Fruit fly (Drosophila melanogaster): ENCODE results near the gene CkIIalpha-i3.

The CkIIalpha-i3 gene

dm6 chr3L:760201-760600, 49.8 kb upstream of the CkIIalpha-i3 start (continued):
- TF ChIP-seq dsx (GFP tag; optimal IDR thresholded peaks at IDR 0.05; ENCODE audit: poor library complexity, severe bottlenecking) (peak; percentile 59), Met (GFP tag; optimal IDR thresholded peaks at IDR 0.05) (peak; percentile 96), CG16779 (tag; optimal IDR thresholded peaks at IDR 0.05) (peak; percentile 62), CG6163 (GFP tag; IDR thresholded peaks at IDR 0.05) (peak; percentile 91), svp (GFP tag) (peak; percentile 97), CG9139 (GFP tag; optimal IDR thresholded peaks at IDR 0.05) (peak; percentile 29), CG1621 (tag; optimal IDR thresholded peaks at IDR 0.05) (peak; percentile 79), Lpt (GFP tag; optimal IDR thresholded peaks at IDR 0.05) (no peak), CG8319 (GFP tag; optimal IDR thresholded peaks at IDR 0.05) (peak; percentile 70), cyc (GFP tag; optimal IDR thresholded peaks at IDR 0.05) (peak; percentile 90), Eip75B (GFP tag; optimal IDR thresholded peaks at IDR 0.05) (peak; percentile 90), Hr39 (GFP tag; optimal IDR thresholded peaks at IDR 0.05) (peak; percentile 88), CG15336 (GFP tag; IDR thresholded peaks at IDR 0.05) (peak; percentile 34; the same call in 1 of the 2 replicates), Hr4 (GFP tag; optimal IDR thresholded peaks at IDR 0.05) (peak; percentile 26), CG11902 (GFP tag; optimal IDR thresholded peaks at IDR 0.05) (peak; percentile 64), net (GFP tag; optimal IDR thresholded peaks at IDR 0.05) (peak; percentile 26), Sox14 (GFP tag; optimal IDR thresholded peaks at IDR 0.05) (peak; percentile 85), Eip93F (GFP tag; optimal IDR thresholded peaks at IDR 0.05) (peak; percentile 86), CG3032 (tag; optimal IDR thresholded peaks at IDR 0.05) (peak; percentile 68)

- peak; percentile 17 for TF ChIP-seq CG8632 (GFP tag; optimal IDR thresholded peaks at IDR 0.05)
- peak; percentile 32 for TF ChIP-seq CG3919 (GFP tag; optimal IDR thresholded peaks at IDR 0.05)
- TF ChIP-seq svp (GFP tag) = peak; percentile 83
- TF ChIP-seq cyc (GFP tag; optimal IDR thresholded peaks at IDR 0.05) = peak; percentile 54
- no peak for TF ChIP-seq CG11762 (GFP tag; optimal IDR thresholded peaks at IDR 0.05; ENCODE audit: insufficient read depth)
- peak; percentile 41 for TF ChIP-seq CG31627 (GFP tag; optimal IDR thresholded peaks at IDR 0.05)
- TF ChIP-seq achi (GFP tag; optimal IDR thresholded peaks at IDR 0.05) = peak; percentile 27
- TF ChIP-seq CG6163 (GFP tag; IDR thresholded peaks at IDR 0.05) = peak; percentile 28; the same call in 1 of the 3 replicates
- TF ChIP-seq Ets21C (GFP tag; optimal IDR thresholded peaks at IDR 0.05) = peak; percentile 37
- peak; percentile 39 for TF ChIP-seq OdsH (GFP tag; optimal IDR thresholded peaks at IDR 0.05)
- TF ChIP-seq CG11902 (GFP tag; optimal IDR thresholded peaks at IDR 0.05) = peak; percentile 23
- TF ChIP-seq CG4318 (GFP tag; optimal IDR thresholded peaks at IDR 0.05) = no peak
- TF ChIP-seq CG8319 (GFP tag; optimal IDR thresholded peaks at IDR 0.05) = no peak
- TF ChIP-seq ss (GFP tag; optimal IDR thresholded peaks at IDR 0.05) = no peak
- peak; percentile 40 for TF ChIP-seq Eip75B (GFP tag; optimal IDR thresholded peaks at IDR 0.05)
- TF ChIP-seq vri (GFP tag; optimal IDR thresholded peaks at IDR 0.05) = peak; percentile 55
- TF ChIP-seq CG15336 (GFP tag; IDR thresholded peaks at IDR 0.05) = peak; percentile 41
- no peak for TF ChIP-seq dsx (GFP tag; optimal IDR thresholded peaks at IDR 0.05; ENCODE audit: poor library complexity, severe bottlenecking)
- peak; percentile 63 for TF ChIP-seq lz (GFP tag; optimal IDR thresholded peaks at IDR 0.05)
- TF ChIP-seq Gug (GFP tag; IDR thresholded peaks at IDR 0.05) = no peak
- TF ChIP-seq Hr39 (GFP tag; optimal IDR thresholded peaks at IDR 0.05) = peak; percentile 65
- TF ChIP-seq Smox (GFP tag; optimal IDR thresholded peaks at IDR 0.05) = peak; percentile 58
- TF ChIP-seq acj6 (GFP tag; optimal IDR thresholded peaks at IDR 0.05) = peak; percentile 20
- TF ChIP-seq fkh (GFP tag; optimal IDR thresholded peaks at IDR 0.05) = no peak
- peak; percentile 27 for TF ChIP-seq CG34406 (GFP tag; optimal IDR thresholded peaks at IDR 0.05)
- TF ChIP-seq CG11294 (GFP tag; IDR thresholded peaks at IDR 0.05) = no peak
- no peak for TF ChIP-seq CG10669 (GFP tag; optimal IDR thresholded peaks at IDR 0.05)
- peak; percentile 77 for TF ChIP-seq Met (GFP tag; optimal IDR thresholded peaks at IDR 0.05)
- peak; percentile 2 for TF ChIP-seq pdm3 (GFP tag; optimal IDR thresholded peaks at IDR 0.05)
- peak; percentile 72 for TF ChIP-seq Sox102F (GFP tag; optimal IDR thresholded peaks at IDR 0.05)
- peak; percentile 62 for TF ChIP-seq topi (GFP tag; optimal IDR thresholded peaks at IDR 0.05)
- TF ChIP-seq Hr4 (GFP tag; optimal IDR thresholded peaks at IDR 0.05) = peak; percentile 19
- TF ChIP-seq CG32006 (GFP tag; optimal IDR thresholded peaks at IDR 0.05) = peak; percentile 19
- no peak for TF ChIP-seq salr (GFP tag; optimal IDR thresholded peaks at IDR 0.05)
- TF ChIP-seq Blimp-1 (GFP tag; optimal IDR thresholded peaks at IDR 0.05) = no peak
- peak; percentile 38 for TF ChIP-seq CG6792 (GFP tag; optimal IDR thresholded peaks at IDR 0.05)
- peak; percentile 60 for TF ChIP-seq Eip78C (GFP tag)
- peak; percentile 73 for TF ChIP-seq esn (GFP tag; optimal IDR thresholded peaks at IDR 0.05)
Observed at dm6 chr3L:758516-758915, 48.1 kb upstream of the CkIIalpha-i3 start.

Measured in whole organism, prepupa.